Worm (Caenorhabditis elegans): ENCODE measurements around the gene rcs-1.

ce11 chrX:8808740-8809139 is 19.6 kb downstream of the rcs-1 start:
- no peak for TF ChIP-seq nhr-237 (tag; optimal IDR thresholded peaks at IDR 0.05)
- TF ChIP-seq ces-1 (GFP tag; optimal IDR thresholded peaks at IDR 0.05): no peak
- no peak for TF ChIP-seq nhr-28 (tag; optimal IDR thresholded peaks at IDR 0.05)
- no peak for TF ChIP-seq snpc-4 (tag; optimal IDR thresholded peaks at IDR 0.05)
- TF ChIP-seq M03D4.4 (tag; optimal IDR thresholded peaks at IDR 0.05): no peak
- TF ChIP-seq pha-4 (tag; optimal IDR thresholded peaks at IDR 0.05): no peak
- no peak for TF ChIP-seq blmp-1 (tag; optimal IDR thresholded peaks at IDR 0.05)
- TF ChIP-seq lsy-2 (tag; optimal IDR thresholded peaks at IDR 0.05): no peak
- TF ChIP-seq ztf-11 (tag; optimal IDR thresholded peaks at IDR 0.05): no peak
- no peak for TF ChIP-seq ham-2 (GFP tag; optimal IDR thresholded peaks at IDR 0.05)
- TF ChIP-seq unc-39 (tag; optimal IDR thresholded peaks at IDR 0.05): no peak
- TF ChIP-seq nhr-76 (tag; optimal IDR thresholded peaks at IDR 0.05): no peak
- no peak for TF ChIP-seq sem-2 (GFP tag; optimal IDR thresholded peaks at IDR 0.05)
